Worm (Caenorhabditis elegans): Measurements from ENCODE around the gene dhs-25.

Gene dhs-25

ce11 chrX:1464699-1465098, 21.6 kb upstream of the dhs-25 start, which contains the start of gene D1005.6 (continued):
- no peak for TF ChIP-seq zfh-2 (GFP tag; conservative IDR thresholded peaks at IDR 0.05)
- no peak for TF ChIP-seq gei-17 (GFP tag; optimal IDR thresholded peaks at IDR 0.05)
- TF ChIP-seq lin-40 (tag; optimal IDR thresholded peaks at IDR 0.05) = no peak
- no peak for TF ChIP-seq Y95B8A.8 (GFP tag; IDR thresholded peaks at IDR 0.05)
- no peak for TF ChIP-seq zim-3 (tag; optimal IDR thresholded peaks at IDR 0.05)
- TF ChIP-seq dpl-1 (GFP tag; optimal IDR thresholded peaks at IDR 0.05) = no peak

DNA sequence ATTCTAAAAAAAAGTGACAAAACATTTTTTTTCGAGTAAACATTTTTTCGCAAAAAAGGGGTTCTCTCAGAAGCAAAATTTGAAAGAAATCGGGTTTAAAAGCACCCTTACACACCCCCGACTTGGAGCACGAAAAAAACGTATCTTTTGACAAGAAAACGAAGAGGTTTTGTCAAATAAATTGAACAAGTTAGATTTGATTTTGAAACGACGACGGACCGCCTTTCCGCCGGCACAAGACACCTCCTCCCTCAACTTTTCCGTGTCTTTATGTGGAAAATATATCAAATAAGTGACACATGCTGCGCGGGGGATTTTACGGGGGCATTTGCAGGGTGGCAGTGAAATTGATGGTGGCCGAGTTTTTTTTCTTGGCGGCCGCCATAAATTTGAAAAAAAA, 18.3 kb upstream of the dhs-25 start:
- TF ChIP-seq lir-1 (GFP tag; conservative IDR thresholded peaks at IDR 0.05) (no peak), hlh-12 (tag; optimal IDR thresholded peaks at IDR 0.05) (no peak), nhr-120 (GFP tag; IDR thresholded peaks at IDR 0.05) (no peak), bed-1 (GFP tag; IDR thresholded peaks at IDR 0.05) (no peak), F57A8.1 (GFP tag; optimal IDR thresholded peaks at IDR 0.05) (no peak), snpc-3.4 (tag; optimal IDR thresholded peaks at IDR 0.05) (no peak), ztf-22 (GFP tag; optimal IDR thresholded peaks at IDR 0.05) (no peak), lin-40 (tag; optimal IDR thresholded peaks at IDR 0.05) (no peak), snpc-1.3 (tag; optimal IDR thresholded peaks at IDR 0.05; ENCODE audit: insufficient read depth) (no peak), pha-4 (tag; optimal IDR thresholded peaks at IDR 0.05) (no peak), tbp1 (GFP tag; optimal IDR thresholded peaks at IDR 0.05) (no peak), Y53F4B.3 (GFP tag; IDR thresholded peaks at IDR 0.05) (no peak), him-1 (tag; optimal IDR thresholded peaks at IDR 0.05) (no peak), C06A6.2 (GFP tag; conservative IDR thresholded peaks at IDR 0.05) (no peak), ceh-79 (tag; optimal IDR thresholded peaks at IDR 0.05) (no peak)

DNA sequence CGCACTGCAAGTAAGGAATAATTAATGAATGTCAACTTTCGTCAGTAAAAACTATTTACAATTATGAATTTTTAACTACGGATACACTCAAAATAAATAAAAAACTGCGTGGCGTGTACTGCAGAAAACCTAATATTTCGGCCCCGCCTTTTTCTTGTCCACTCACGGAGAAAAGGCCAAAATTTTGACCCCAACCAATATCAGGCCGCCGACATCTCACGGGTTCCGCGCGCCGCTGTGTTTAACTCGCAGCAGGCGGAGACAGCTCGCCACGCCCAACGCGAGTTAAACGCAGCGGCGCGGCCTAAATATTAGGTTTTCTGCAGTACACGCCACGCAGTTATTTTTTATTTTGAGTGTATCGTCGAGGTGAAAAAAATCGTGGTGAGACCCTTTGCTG, 15.1 kb upstream of the dhs-25 start:
- no peak for TF ChIP-seq snpc-4 (GFP tag; optimal IDR thresholded peaks at IDR 0.05)
- TF ChIP-seq snpc-4 (tag; optimal IDR thresholded peaks at IDR 0.05) = peak in 2 of 4 experiments; percentile 78 to 81
- no peak for TF ChIP-seq tlf-1 (GFP tag; optimal IDR thresholded peaks at IDR 0.05)
- TF ChIP-seq cebp-1 (GFP tag; IDR thresholded peaks at IDR 0.05) = no peak
- peak; percentile 73 for TF ChIP-seq cebp-1 (tag; optimal IDR thresholded peaks at IDR 0.05)
- TF ChIP-seq ztf-6 (GFP tag; IDR thresholded peaks at IDR 0.05) = no peak

DNA sequence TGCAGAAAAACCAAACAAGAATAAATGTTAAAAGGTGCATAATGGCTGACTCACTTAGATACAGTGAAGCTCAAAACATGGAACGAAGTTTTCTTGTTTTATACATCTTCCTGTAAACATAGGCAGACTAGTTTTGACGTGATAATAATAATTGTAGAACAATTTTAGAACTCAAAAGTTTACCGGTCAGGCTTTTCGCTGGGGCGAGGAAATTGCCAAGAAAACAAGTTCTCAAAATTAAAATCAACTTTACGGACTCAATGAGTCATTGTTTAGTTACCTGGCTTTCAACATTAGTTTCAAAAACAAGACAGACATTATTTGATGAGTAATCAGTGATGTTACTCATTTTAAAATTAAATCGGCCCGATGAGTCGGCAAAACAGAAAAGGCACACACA, 13.5 kb upstream of the dhs-25 start, which contains the start of gene D1005.5:
TSS of gene D1005.5 (minus strand) at position 101 of the 400 bp plus-strand sequence.
- no peak for TF ChIP-seq ceh-40 (GFP tag; IDR thresholded peaks at IDR 0.05)
- TF ChIP-seq zim-3 (tag; optimal IDR thresholded peaks at IDR 0.05) = no peak
- TF ChIP-seq nhr-27 (tag; optimal IDR thresholded peaks at IDR 0.05) = no peak
- no peak for TF ChIP-seq cebp-1 (GFP tag; IDR thresholded peaks at IDR 0.05)
- peak; percentile 22 for TF ChIP-seq cebp-1 (tag; optimal IDR thresholded peaks at IDR 0.05)
- no peak for TF ChIP-seq attf-3 (GFP tag; conservative IDR thresholded peaks at IDR 0.05)
- TF ChIP-seq F52B5.7 (tag; optimal IDR thresholded peaks at IDR 0.05) = no peak

ce11 chrX:1473794-1474193, 12.5 kb upstream of the dhs-25 start:
- TF ChIP-seq rpc-1 (optimal IDR thresholded peaks at IDR 0.05) (peak; percentile 16), rpc-1 (tag; optimal IDR thresholded peaks at IDR 0.05) (peak; percentile 57), cebp-1 (GFP tag; IDR thresholded peaks at IDR 0.05) (no peak), cebp-1 (tag; optimal IDR thresholded peaks at IDR 0.05) (peak; percentile 67), nfyb-1 (GFP tag; IDR thresholded peaks at IDR 0.05) (no peak), lsl-1 (GFP tag; optimal IDR thresholded peaks at IDR 0.05) (no peak)

All from whole organism, young adult.